Worm (Caenorhabditis elegans): ENCODE measurements around the gene lgc-50.

DNA sequence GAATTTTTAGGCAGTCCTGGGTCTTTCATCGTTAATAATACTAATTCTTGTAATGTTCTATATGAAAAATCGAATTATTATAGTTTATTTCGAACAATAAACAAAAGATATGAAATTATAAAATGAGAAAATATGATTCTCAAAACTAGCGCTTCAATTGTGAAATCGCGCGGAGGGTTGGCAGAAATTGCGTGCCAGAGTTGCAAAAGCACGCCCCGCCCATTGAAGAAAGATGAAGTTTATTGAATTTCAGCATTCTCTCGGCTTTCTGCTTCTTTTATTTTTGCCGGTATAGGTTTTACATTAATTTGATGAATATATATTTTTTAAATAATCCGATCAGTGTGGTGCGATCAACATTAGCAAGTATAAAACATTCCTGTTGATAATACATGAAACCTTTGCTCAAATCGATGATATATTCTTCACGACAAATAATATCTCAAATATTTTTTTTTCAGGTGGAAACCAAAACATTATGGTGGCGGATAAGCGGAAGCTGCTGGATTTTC is 36.2 kb downstream of the lgc-50 start, which contains the start of the genes eco-1 and hmgr-1:
- TF ChIP-seq nhr-11 (tag; optimal IDR thresholded peaks at IDR 0.05) = no peak
- TF ChIP-seq jun-1 (tag; optimal IDR thresholded peaks at IDR 0.05) = no peak
- TF ChIP-seq zfp-3 (GFP tag; conservative IDR thresholded peaks at IDR 0.05) = no peak
- TF ChIP-seq dve-1 (tag; optimal IDR thresholded peaks at IDR 0.05; ENCODE audit: insufficient read depth) = no peak
- TF ChIP-seq egl-43 (GFP tag; IDR thresholded peaks at IDR 0.05) = no peak
- TF ChIP-seq daf-16 (GFP tag; optimal IDR thresholded peaks at IDR 0.05) = no peak
- no peak for TF ChIP-seq daf-16 (tag; optimal IDR thresholded peaks at IDR 0.05)
- no peak for TF ChIP-seq pha-4 (GFP tag; IDR thresholded peaks at IDR 0.05)
- TF ChIP-seq pha-4 (tag; optimal IDR thresholded peaks at IDR 0.05) = no peak
- no peak for TF ChIP-seq fos-1 (tag; optimal IDR thresholded peaks at IDR 0.05)
- TF ChIP-seq Y105C5A.15 (GFP tag; IDR thresholded peaks at IDR 0.05) = no peak
- no peak for TF ChIP-seq ztf-11 (tag; optimal IDR thresholded peaks at IDR 0.05)
- no peak for TF ChIP-seq skn-1 (tag; optimal IDR thresholded peaks at IDR 0.05)
